Fruit fly (Drosophila melanogaster) whole organism, embryonic: Measurements from ENCODE around the gene Polr2D.

ENCODE experiments used
- Atf6 ChIP-seq: fragments of 200-800 bp; sonication (Bioruptor generic); IDR thresholded peaks from 2 replicates; pipeline ENCODE4 v1.3.6; 2022; ENCODE audit warnings: missing biosample characterization, missing genetic modification characterization
- BEAF-32 ChIP-seq: fragments of 200-800 bp; sonication (Bioruptor generic); optimal IDR thresholded peaks from 3 replicates; lab custom pipeline; 2017; ENCODE audit warnings: missing biosample characterization, missing genetic modification characterization, mild to moderate bottlenecking, moderate library complexity, missing genetic modification reagents
- CG13424 ChIP-seq: fragments of 200-800 bp; sonication (Bioruptor generic); optimal IDR thresholded peaks from 2 replicates; lab custom pipeline; 2019; ENCODE audit warnings: missing biosample characterization, mild to moderate bottlenecking, missing genetic modification characterization, moderate library complexity
- CG14860 ChIP-seq: fragments of 200-800 bp; sonication (Bioruptor generic); IDR thresholded peaks from 3 replicates; pipeline ENCODE4 v1.3.6; 2022; ENCODE audit warnings: missing biosample characterization, missing genetic modification characterization; ENCODE audit not compliant: partially characterized antibody
- CG1602 ChIP-seq: fragments of 200-800 bp; sonication (Bioruptor generic); optimal IDR thresholded peaks from 3 replicates; lab custom pipeline; 2016; ENCODE audit warnings: missing biosample characterization, missing genetic modification characterization
- CG16779 ChIP-seq: fragments of 200-800 bp; sonication (Bioruptor generic); IDR thresholded peaks from 2 replicates; pipeline ENCODE4 v1.3.6; 2022; ENCODE audit warnings: missing biosample characterization, missing genetic modification characterization
- CG16815 ChIP-seq: fragments of 200-800 bp; sonication (Bioruptor generic); optimal IDR thresholded peaks from 3 replicates; lab custom pipeline; 2017; ENCODE audit warnings: missing biosample characterization, mild to moderate bottlenecking, missing genetic modification characterization
- CG17912 ChIP-seq: fragments of 200-800 bp; sonication (Bioruptor generic); optimal IDR thresholded peaks from 2 replicates; lab custom pipeline; 2018; ENCODE audit warnings: missing biosample characterization, mild to moderate bottlenecking, missing genetic modification characterization
- CG18262 ChIP-seq: fragments of 200-800 bp; optimal IDR thresholded peaks from 3 replicates; lab custom pipeline; 2019; ENCODE audit warnings: missing biosample characterization, mild to moderate bottlenecking, missing genetic modification characterization, moderate library complexity
- CG2199 ChIP-seq: fragments of 200-800 bp; sonication (Bioruptor generic); IDR thresholded peaks from 3 replicates; pipeline ENCODE4 v1.3.6; 2022; ENCODE audit warnings: missing biosample characterization, missing genetic modification characterization
- CG2712 ChIP-seq: fragments of 200-800 bp; optimal IDR thresholded peaks from 3 replicates; lab custom pipeline; 2019; ENCODE audit warnings: missing biosample characterization, mild to moderate bottlenecking, missing genetic modification characterization, moderate library complexity
- CG3065 ChIP-seq: fragments of 200-800 bp; sonication (Bioruptor generic); optimal IDR thresholded peaks from 2 replicates; lab custom pipeline; 2016; ENCODE audit warnings: missing biosample characterization, missing genetic modification characterization
- CG33213 ChIP-seq: fragments of 200-800 bp; sonication (Bioruptor generic); optimal IDR thresholded peaks from 3 replicates; lab custom pipeline; 2016; ENCODE audit warnings: missing biosample characterization, missing genetic modification characterization
- CG3726 ChIP-seq: fragments of 200-800 bp; sonication (Bioruptor generic); IDR thresholded peaks from 3 replicates; pipeline ENCODE4, ENCODE4 v1.3.6; 2022; ENCODE audit warnings: missing biosample characterization, missing genetic modification characterization
- CG3847 ChIP-seq: fragments of 200-800 bp; sonication (Bioruptor generic); IDR thresholded peaks from 2 replicates; pipeline ENCODE4 v1.3.6; 2022; ENCODE audit warnings: missing biosample characterization, missing genetic modification characterization
- CG4820 ChIP-seq: fragments of 200-800 bp; sonication (Bioruptor generic); optimal IDR thresholded peaks from 3 replicates; lab custom pipeline; 2016; ENCODE audit warnings: missing biosample characterization, missing genetic modification characterization
- CG7786 ChIP-seq: fragments of 200-800 bp; sonication (Bioruptor generic); optimal IDR thresholded peaks from 2 replicates; lab custom pipeline; 2016; ENCODE audit warnings: missing biosample characterization, missing genetic modification characterization
- CG7987 ChIP-seq: fragments of 200-800 bp; sonication (Bioruptor generic); optimal IDR thresholded peaks from 2 replicates; lab custom pipeline; 2018; ENCODE audit warnings: missing biosample characterization, mild to moderate bottlenecking, missing genetic modification characterization, moderate library complexity
- CG8388 ChIP-seq: fragments of 200-800 bp; sonication (Bioruptor generic); optimal IDR thresholded peaks from 2 replicates; lab custom pipeline; 2019; ENCODE audit warnings: missing biosample characterization, mild to moderate bottlenecking, missing genetic modification characterization, moderate library complexity
- CG9727 ChIP-seq: fragments of 200-800 bp; sonication (Bioruptor generic); optimal IDR thresholded peaks from 3 replicates; lab custom pipeline; 2017; ENCODE audit warnings: missing biosample characterization, mild to moderate bottlenecking, missing genetic modification characterization
- CkIIα-i1 ChIP-seq: fragments of 200-800 bp; sonication (Bioruptor generic); IDR thresholded peaks from 2 replicates; pipeline ENCODE4 v1.3.6; 2022; ENCODE audit warnings: missing biosample characterization, missing genetic modification characterization
- Dip3 ChIP-seq: fragments of 200-800 bp; sonication (Bioruptor generic); optimal IDR thresholded peaks from 3 replicates; lab custom pipeline; 2016; ENCODE audit warnings: missing biosample characterization, missing genetic modification characterization
- Doc2 ChIP-seq: fragments of 200-800 bp; sonication (Bioruptor generic); IDR thresholded peaks from 2 replicates; pipeline ENCODE4 v1.3.6; 2022; ENCODE audit warnings: missing biosample characterization, missing genetic modification characterization
- Hand ChIP-seq: fragments of 200-800 bp; sonication (Bioruptor generic); optimal IDR thresholded peaks from 2 replicates; lab custom pipeline; 2017; ENCODE audit warnings: mild to moderate bottlenecking, missing biosample characterization, missing genetic modification reagents, missing genetic modification characterization
- Mrtf ChIP-seq: fragments of 200-800 bp; sonication (Bioruptor generic); IDR thresholded peaks from 3 replicates; pipeline ENCODE4 v1.3.6; 2022; ENCODE audit warnings: missing biosample characterization, missing genetic modification characterization
- Opbp ChIP-seq: fragments of 200-800 bp; sonication (Bioruptor generic); IDR thresholded peaks from 3 replicates; pipeline ENCODE4 v1.3.6; 2022; ENCODE audit warnings: missing biosample characterization, missing genetic modification characterization; ENCODE audit not compliant: partially characterized antibody
- PHDP ChIP-seq: fragments of 200-800 bp; sonication (Bioruptor generic); optimal IDR thresholded peaks from 3 replicates; lab custom pipeline; 2018; ENCODE audit warnings: missing biosample characterization, mild to moderate bottlenecking, missing genetic modification characterization, moderate library complexity
- Rfx ChIP-seq: fragments of 200-800 bp; sonication (Bioruptor generic); IDR thresholded peaks from 2 replicates; pipeline ENCODE4 v1.3.6; 2022; ENCODE audit warnings: missing biosample characterization, missing genetic modification characterization
- Side ChIP-seq: fragments of 200-800 bp; sonication (Bioruptor generic); optimal IDR thresholded peaks from 2 replicates; lab custom pipeline; 2016; ENCODE audit warnings: missing biosample characterization, missing genetic modification characterization
- Vsx1 ChIP-seq: fragments of 200-800 bp; sonication (Bioruptor generic); optimal IDR thresholded peaks from 2 replicates; lab custom pipeline; 2017; ENCODE audit warnings: missing biosample characterization, mild to moderate bottlenecking, missing genetic modification characterization, missing genetic modification reagents
- ab ChIP-seq: fragments of 200-800 bp; sonication (Bioruptor generic); optimal IDR thresholded peaks from 2 replicates; lab custom pipeline; 2016; ENCODE audit warnings: missing biosample characterization, missing genetic modification characterization
- btn ChIP-seq: fragments of 200-800 bp; sonication (Bioruptor generic); optimal IDR thresholded peaks from 2 replicates; lab custom pipeline; 2016; ENCODE audit warnings: missing biosample characterization, missing genetic modification characterization
- ems ChIP-seq: fragments of 200-800 bp; sonication (Bioruptor generic); optimal IDR thresholded peaks from 3 replicates; lab custom pipeline; 2016; ENCODE audit warnings: missing biosample characterization, missing genetic modification characterization
- en ChIP-seq: fragments of 200-800 bp; sonication (Bioruptor generic); optimal IDR thresholded peaks from 2 replicates; lab custom pipeline; 2016; ENCODE audit warnings: missing biosample characterization, missing genetic modification characterization
- eve ChIP-seq, 2 experiments: fragments of >200 bp; optimal IDR thresholded peaks; 2 replicates each; lab custom pipeline; 2017; ENCODE audit warnings: missing biosample characterization in 2 of 2, missing genetic modification characterization in 2 of 2
- exex ChIP-seq: fragments of 200-800 bp; sonication (Bioruptor generic); optimal IDR thresholded peaks from 4 replicates; lab custom pipeline; 2018; ENCODE audit warnings: missing biosample characterization, mild to moderate bottlenecking, missing genetic modification characterization, moderate library complexity
- eyg ChIP-seq: fragments of 200-800 bp; sonication (Bioruptor generic); optimal IDR thresholded peaks from 3 replicates; lab custom pipeline; 2016; ENCODE audit warnings: missing biosample characterization, missing genetic modification characterization
- gcm ChIP-seq: fragments of 200-800 bp; sonication (Bioruptor generic); optimal IDR thresholded peaks from 2 replicates; lab custom pipeline; 2019; ENCODE audit warnings: missing biosample characterization, mild to moderate bottlenecking, missing genetic modification characterization, moderate library complexity
- gfzf ChIP-seq: fragments of 200-800 bp; sonication (Bioruptor generic); optimal IDR thresholded peaks from 2 replicates; lab custom pipeline; 2016; ENCODE audit warnings: missing biosample characterization, mild to moderate bottlenecking, missing genetic modification characterization, moderate library complexity
- h ChIP-seq: fragments of >200 bp; optimal IDR thresholded peaks from 2 replicates; lab custom pipeline; 2017
- jigr1 ChIP-seq: fragments of 200-800 bp; sonication (Bioruptor generic); IDR thresholded peaks from 3 replicates; pipeline ENCODE4 v1.3.6; 2022; ENCODE audit warnings: missing biosample characterization, missing genetic modification characterization
- kah ChIP-seq: fragments of 200-800 bp; sonication (Bioruptor generic); optimal IDR thresholded peaks from 2 replicates; lab custom pipeline; 2018; ENCODE audit warnings: missing biosample characterization, mild to moderate bottlenecking, missing genetic modification characterization
- pb ChIP-seq: fragments of 200-800 bp; sonication (Bioruptor generic); optimal IDR thresholded peaks from 3 replicates; lab custom pipeline; 2016; ENCODE audit warnings: missing biosample characterization, missing genetic modification characterization
- prd ChIP-seq, 3 experiments: fragments of >200 bp in 2 of 3; fragments of 200-800 bp in 1 of 3; sonication (Bioruptor generic) in 1 of 3; optimal IDR thresholded peaks in 2 of 3; IDR thresholded peaks in 1 of 3; 2 replicates in 2 of 3; 3 replicates in 1 of 3; pipeline versions ENCODE4 v1.3.6 to Lab custom; 2017 to 2022; ENCODE audit warnings: missing biosample characterization in 1 of 3, missing genetic modification characterization in 1 of 3
- ranshi ChIP-seq: fragments of 200-800 bp; sonication (Bioruptor generic); IDR thresholded peaks from 2 replicates; pipeline ENCODE4 v1.3.6; 2022; ENCODE audit warnings: missing biosample characterization, missing genetic modification characterization
- sc ChIP-seq, 3 experiments: fragments of >200 bp in 2 of 3; fragments of 200-800 bp in 1 of 3; sonication (Bioruptor generic) in 1 of 3; optimal IDR thresholded peaks; 2 replicates in 2 of 3; 3 replicates in 1 of 3; lab custom pipeline; 2017; ENCODE audit warnings: mild to moderate bottlenecking in 1 of 3, missing biosample characterization in 1 of 3, missing genetic modification characterization in 1 of 3, missing genetic modification reagents in 1 of 3
- sna ChIP-seq: fragments of 200-800 bp; sonication (Bioruptor generic); IDR thresholded peaks from 2 replicates; pipeline ENCODE4 v1.3.6; 2022; ENCODE audit warnings: missing biosample characterization, missing genetic modification characterization; ENCODE audit not compliant: partially characterized antibody
- ssp ChIP-seq: fragments of 200-800 bp; sonication (Bioruptor generic); IDR thresholded peaks from 2 replicates; pipeline ENCODE4 v1.3.6; 2022; ENCODE audit warnings: missing biosample characterization, missing genetic modification characterization
- toy ChIP-seq: fragments of 200-800 bp; sonication (Bioruptor generic); IDR thresholded peaks from 2 replicates; pipeline ENCODE4 v1.3.6; 2022; ENCODE audit warnings: missing biosample characterization, missing genetic modification characterization
- wdn ChIP-seq: fragments of 200-800 bp; sonication (Bioruptor generic); IDR thresholded peaks from 2 replicates; pipeline ENCODE4 v1.3.6; 2022; ENCODE audit warnings: missing biosample characterization, missing genetic modification characterization
- yki ChIP-seq: fragments of >200 bp; optimal IDR thresholded peaks from 3 replicates; lab custom pipeline; 2018
- zen ChIP-seq: fragments of 200-800 bp; sonication (Bioruptor generic); optimal IDR thresholded peaks from 3 replicates; lab custom pipeline; 2018; ENCODE audit warnings: missing biosample characterization, mild to moderate bottlenecking, missing genetic modification characterization, moderate library complexity

The Polr2D gene

dm6 chr3R:18215300-18215699 lies 40.0 kb downstream of the Polr2D start (continued):
- TF ChIP-seq ab, result no peak
- no peak for TF ChIP-seq CG8388
- no peak for TF ChIP-seq CG16779 (GFP tag; lab: Robert Waterston, UW)
- TF ChIP-seq en (GFP tag; lab: Kevin White, UChicago), result no peak
- no peak for TF ChIP-seq Doc2 (GFP tag; lab: Robert Waterston, UW)
- peak; percentile 52; the same call in 2 of the 3 replicates for TF ChIP-seq Opbp (GFP tag; lab: Robert Waterston, UW)
- TF ChIP-seq CG16815 (GFP tag; lab: Kevin White, UChicago), result no peak
- no peak for TF ChIP-seq pb (GFP tag; lab: Kevin White, UChicago)
- TF ChIP-seq prd (optimal IDR thresholded peaks at IDR 0.05; lab: Kevin White, UChicago), result no peak
- no peak for TF ChIP-seq prd (GFP tag; IDR thresholded peaks at IDR 0.05; lab: Robert Waterston, UW)
- no peak for TF ChIP-seq CG2199 (GFP tag; lab: Robert Waterston, UW)
- TF ChIP-seq eve (GFP tag; optimal IDR thresholded peaks at IDR 0.05; lab: Kevin White, UChicago), result no peak
- 0 out of 3 replicates have a peak, but pooled peaks have one; percentile 36 for TF ChIP-seq CG14860
- TF ChIP-seq CG13424 (tag; lab: Kevin White, UChicago), result peak; percentile 32
- TF ChIP-seq BEAF-32 (GFP tag; lab: Kevin White, UChicago), result peak; percentile 70
- TF ChIP-seq exex (tag; lab: Kevin White, UChicago), result no peak
- TF ChIP-seq sna (GFP tag; lab: Robert Waterston, UW), result peak; percentile 86
- no peak for TF ChIP-seq btn (GFP tag; lab: Kevin White, UChicago)
- TF ChIP-seq CG7987 (GFP tag; lab: Kevin White, UChicago), result no peak
- TF ChIP-seq gcm (GFP tag; lab: Kevin White, UChicago), result no peak
- no peak for TF ChIP-seq Side
- no peak for TF ChIP-seq Hand
- TF ChIP-seq Rfx, result peak; percentile 54
- no peak for TF ChIP-seq PHDP
- no peak for TF ChIP-seq CG3065 (GFP tag; lab: Kevin White, UChicago)
- peak; percentile 10 for TF ChIP-seq CG9727 (GFP tag; lab: Kevin White, UChicago)
- TF ChIP-seq sc (optimal IDR thresholded peaks at IDR 0.05; lab: Kevin White, UChicago), result no peak
- TF ChIP-seq sc (GFP tag; optimal IDR thresholded peaks at IDR 0.05; lab: Kevin White, UChicago), result no peak
- no peak for TF ChIP-seq CG3726
- no peak for TF ChIP-seq CG17912 (GFP tag; lab: Kevin White, UChicago)
- TF ChIP-seq CG33213, result peak; percentile 25
- peak; percentile 10; the same call in 1 of the 2 replicates for TF ChIP-seq Atf6 (GFP tag; lab: Robert Waterston, UW)
- no peak for TF ChIP-seq CG18262 (tag; lab: Kevin White, UChicago)
- TF ChIP-seq wdn (GFP tag; lab: Robert Waterston, UW), result no peak
- TF ChIP-seq h (lab: Kevin White, UChicago), result no peak
- TF ChIP-seq ssp (GFP tag; lab: Robert Waterston, UW), result no peak
- no peak for TF ChIP-seq gfzf
- TF ChIP-seq ranshi, result no peak
- TF ChIP-seq kah (GFP tag; lab: Kevin White, UChicago), result no peak
- TF ChIP-seq CG4820 (GFP tag; lab: Kevin White, UChicago), result no peak
- no peak for TF ChIP-seq Vsx1
- TF ChIP-seq eyg (GFP tag; lab: Kevin White, UChicago), result peak; percentile 15
- no peak for TF ChIP-seq Mrtf
- peak; percentile 42 for TF ChIP-seq CG7786 (GFP tag; lab: Kevin White, UChicago)
- TF ChIP-seq CG1602 (GFP tag; lab: Kevin White, UChicago), result no peak
- TF ChIP-seq yki (lab: Kevin White, UChicago), result no peak
- no peak for TF ChIP-seq toy (GFP tag; lab: Robert Waterston, UW)
- TF ChIP-seq ems (GFP tag; lab: Kevin White, UChicago), result peak; percentile 15
- no peak for TF ChIP-seq CG3847 (GFP tag; lab: Robert Waterston, UW)
- no peak for TF ChIP-seq jigr1 (GFP tag; lab: Robert Waterston, UW)
- TF ChIP-seq CG2712 (tag; lab: Kevin White, UChicago), result no peak
- TF ChIP-seq CkIIα-i1 (GFP tag; lab: Robert Waterston, UW), result no peak
- no peak for TF ChIP-seq zen (tag; lab: Kevin White, UChicago)
- peak; percentile 40 for TF ChIP-seq Dip3
